Fruit fly (Drosophila melanogaster) whole organism, adult: ENCODE results near the gene TwdlY.

Source experiments
- CG7101 ChIP-seq: fragments of 200-800 bp; sonication (Bioruptor generic); optimal IDR thresholded peaks from 2 replicates; lab custom pipeline; 2018; ENCODE audit warnings: missing biosample characterization, mild to moderate bottlenecking, missing genetic modification characterization, moderate library complexity
- tj ChIP-seq: fragments of 200-800 bp; sonication (Bioruptor generic); optimal IDR thresholded peaks from 3 replicates; lab custom pipeline; 2017; ENCODE audit warnings: missing biosample characterization, mild to moderate bottlenecking, missing genetic modification characterization, moderate library complexity

- TF ChIP-seq CG7101 (tag; lab: Kevin White, UChicago) (peak; percentile 0), tj (GFP tag; lab: Kevin White, UChicago) (no peak)
Observed at dm6 chrX:16692325-16692724, 42.4 kb upstream of the TwdlY start.
